Fruit fly (Drosophila melanogaster) whole organism, pupa: ENCODE measurements around the gene CG32812.
A peak's percentile ranks its signal among the peaks of the same experiment; 100 is the strongest.

Experiments used
- CG10348 ChIP-seq: fragments of 200-800 bp; sonication (Bioruptor generic); IDR thresholded peaks from 2 replicates; pipeline ENCODE4 v1.3.6; 2022; ENCODE audit warnings: missing biosample characterization, missing genetic modification characterization
- CG12605 ChIP-seq: fragments of 200-800 bp; sonication (Bioruptor generic); IDR thresholded peaks from 2 replicates; pipeline ENCODE4 v1.3.6; 2022; ENCODE audit warnings: missing biosample characterization, missing genetic modification characterization
- CG13204 ChIP-seq: fragments of 200-800 bp; sonication (Bioruptor generic); optimal IDR thresholded peaks from 2 replicates; lab custom pipeline; 2018; ENCODE audit warnings: missing biosample characterization, mild to moderate bottlenecking, missing genetic modification characterization, moderate library complexity
- CG14655 ChIP-seq: fragments of 200-800 bp; sonication (Bioruptor generic); optimal IDR thresholded peaks from 3 replicates; lab custom pipeline; 2017; ENCODE audit warnings: mild to moderate bottlenecking, missing biosample characterization, missing genetic modification reagents, missing genetic modification characterization
- CG15710 ChIP-seq: fragments of 200-800 bp; sonication (Bioruptor generic); optimal IDR thresholded peaks from 2 replicates; lab custom pipeline; 2018; ENCODE audit warnings: missing biosample characterization, mild to moderate bottlenecking, missing genetic modification characterization, moderate library complexity
- CG17806 ChIP-seq: fragments of 200-800 bp; sonication (Bioruptor generic); optimal IDR thresholded peaks from 2 replicates; lab custom pipeline; 2018; ENCODE audit warnings: missing biosample characterization, mild to moderate bottlenecking, missing genetic modification characterization, moderate library complexity
- CG32121 ChIP-seq: fragments of 200-800 bp; sonication (Bioruptor generic); IDR thresholded peaks from 2 replicates; pipeline ENCODE4 v1.3.6; 2022; ENCODE audit warnings: missing biosample characterization, missing genetic modification characterization
- CG34367 ChIP-seq: fragments of 200-800 bp; sonication (Bioruptor generic); optimal IDR thresholded peaks from 2 replicates; lab custom pipeline; 2018; ENCODE audit warnings: missing biosample characterization, mild to moderate bottlenecking, missing genetic modification characterization
- CG4496 ChIP-seq: fragments of 200-800 bp; sonication (Bioruptor generic); IDR thresholded peaks from 3 replicates; pipeline ENCODE4 v1.3.6; 2022; ENCODE audit warnings: missing biosample characterization, missing genetic modification characterization
- CG8159 ChIP-seq: fragments of 200-800 bp; sonication (Bioruptor generic); optimal IDR thresholded peaks from 3 replicates; lab custom pipeline; 2018; ENCODE audit warnings: missing biosample characterization, mild to moderate bottlenecking, missing genetic modification characterization, moderate library complexity
- CG8301 ChIP-seq: fragments of 200-800 bp; sonication (Bioruptor generic); optimal IDR thresholded peaks from 2 replicates; lab custom pipeline; 2018; ENCODE audit warnings: missing biosample characterization, mild to moderate bottlenecking, missing genetic modification characterization
- CG9948 ChIP-seq: fragments of 200-800 bp; sonication (Bioruptor generic); optimal IDR thresholded peaks from 2 replicates; lab custom pipeline; 2018; ENCODE audit warnings: missing biosample characterization, mild to moderate bottlenecking, missing genetic modification characterization, moderate library complexity
- D1 ChIP-seq: fragments of 200-800 bp; sonication (Bioruptor generic); optimal IDR thresholded peaks from 2 replicates; lab custom pipeline; 2018; ENCODE audit warnings: missing biosample characterization, mild to moderate bottlenecking, missing genetic modification characterization, moderate library complexity
- EcR ChIP-seq: fragments of 200-800 bp; sonication (Bioruptor generic); optimal IDR thresholded peaks from 3 replicates; lab custom pipeline; 2019; ENCODE audit warnings: missing biosample characterization, missing genetic modification characterization, mild to moderate bottlenecking, moderate library complexity, missing genetic modification reagents
- Ets98B ChIP-seq: fragments of 200-800 bp; sonication (Bioruptor generic); IDR thresholded peaks from 2 replicates; pipeline ENCODE4 v1.3.6; 2022; ENCODE audit warnings: missing biosample characterization, missing genetic modification characterization
- Pif1A ChIP-seq: fragments of 200-800 bp; sonication (Bioruptor generic); optimal IDR thresholded peaks from 3 replicates; lab custom pipeline; 2016; ENCODE audit warnings: missing biosample characterization, missing genetic modification characterization
- Pif1B ChIP-seq: fragments of 200-800 bp; sonication (Bioruptor generic); optimal IDR thresholded peaks from 3 replicates; lab custom pipeline; 2016; ENCODE audit warnings: missing biosample characterization, missing genetic modification characterization
- Snoo ChIP-seq: fragments of 200-800 bp; sonication (Bioruptor generic); optimal IDR thresholded peaks from 3 replicates; lab custom pipeline; 2017; ENCODE audit warnings: missing biosample characterization, mild to moderate bottlenecking, missing genetic modification characterization, inconsistent platforms
- fd96Ca ChIP-seq: fragments of 200-800 bp; sonication (Bioruptor generic); IDR thresholded peaks from 3 replicates; pipeline ENCODE4 v1.3.6; 2022; ENCODE audit warnings: missing biosample characterization, missing genetic modification characterization
- gl ChIP-seq: fragments of 200-800 bp; sonication (Bioruptor generic); optimal IDR thresholded peaks from 2 replicates; lab custom pipeline; 2018; ENCODE audit warnings: missing biosample characterization, mild to moderate bottlenecking, missing genetic modification characterization
- rn ChIP-seq: fragments of 200-800 bp; sonication (Bioruptor generic); IDR thresholded peaks from 2 replicates; pipeline ENCODE4 v1.3.6; 2022; ENCODE audit warnings: missing biosample characterization, missing genetic modification characterization

Gene CG32812

dm6 chrX:1252961-1253360 is 34.1 kb upstream of the CG32812 start:
- no peak for TF ChIP-seq Snoo (tag; lab: Kevin White, UChicago)
- TF ChIP-seq Pif1A (GFP tag; lab: Kevin White, UChicago) = no peak
- no peak for TF ChIP-seq rn (GFP tag; lab: Robert Waterston, UW)
- no peak for TF ChIP-seq CG32121 (GFP tag; lab: Robert Waterston, UW)
- no peak for TF ChIP-seq CG14655 (GFP tag; lab: Kevin White, UChicago)
- no peak for TF ChIP-seq CG8301 (tag; lab: Kevin White, UChicago)
- no peak for TF ChIP-seq CG13204 (GFP tag; lab: Kevin White, UChicago)
- TF ChIP-seq CG15710 (tag; lab: Kevin White, UChicago) = no peak
- TF ChIP-seq CG34367 (tag; lab: Kevin White, UChicago) = no peak
- TF ChIP-seq D1 (tag; lab: Kevin White, UChicago) = no peak
- no peak for TF ChIP-seq CG4496
- TF ChIP-seq Pif1B (GFP tag; lab: Kevin White, UChicago) = no peak
- TF ChIP-seq CG8159 (tag; lab: Kevin White, UChicago) = no peak
- no peak for TF ChIP-seq EcR (GFP tag; lab: Kevin White, UChicago)
- TF ChIP-seq CG10348 (GFP tag; lab: Robert Waterston, UW) = no peak
- TF ChIP-seq Ets98B = no peak
- no peak for TF ChIP-seq gl (tag; lab: Kevin White, UChicago)

dm6 chrX:1256131-1256530 is 31.0 kb upstream of the CG32812 start:
- TF ChIP-seq CG4496 (no peak), D1 (tag; lab: Kevin White, UChicago) (no peak), EcR (GFP tag; lab: Kevin White, UChicago) (no peak), gl (tag; lab: Kevin White, UChicago) (no peak), CG32121 (GFP tag; lab: Robert Waterston, UW) (no peak), CG13204 (GFP tag; lab: Kevin White, UChicago) (no peak), CG17806 (tag; lab: Kevin White, UChicago) (no peak), CG8159 (tag; lab: Kevin White, UChicago) (no peak), CG8301 (tag; lab: Kevin White, UChicago) (no peak), CG10348 (GFP tag; lab: Robert Waterston, UW) (no peak), CG9948 (tag; lab: Kevin White, UChicago) (no peak), Pif1B (GFP tag; lab: Kevin White, UChicago) (no peak), fd96Ca (no peak)

- no peak for TF ChIP-seq CG32121 (GFP tag; lab: Robert Waterston, UW)
- TF ChIP-seq EcR (GFP tag; lab: Kevin White, UChicago) = no peak
- TF ChIP-seq Snoo (tag; lab: Kevin White, UChicago) = no peak
- TF ChIP-seq CG4496 = no peak
- no peak for TF ChIP-seq D1 (tag; lab: Kevin White, UChicago)
- no peak for TF ChIP-seq CG9948 (tag; lab: Kevin White, UChicago)
- TF ChIP-seq Pif1A (GFP tag; lab: Kevin White, UChicago) = no peak
- TF ChIP-seq CG14655 (GFP tag; lab: Kevin White, UChicago) = no peak
- no peak for TF ChIP-seq fd96Ca
- TF ChIP-seq CG10348 (GFP tag; lab: Robert Waterston, UW) = no peak
- TF ChIP-seq CG8159 (tag; lab: Kevin White, UChicago) = no peak
- no peak for TF ChIP-seq CG15710 (tag; lab: Kevin White, UChicago)
- TF ChIP-seq, all 21 proteins: peak for 0
These were observed 30.2 kb upstream of the CG32812 start for dm6 chrX:1256742-1257441.

dm6 chrX:1260327-1260726 is 26.8 kb upstream of the CG32812 start:
- no peak for TF ChIP-seq CG14655 (GFP tag; lab: Kevin White, UChicago)
- TF ChIP-seq gl (tag; lab: Kevin White, UChicago) = no peak
- TF ChIP-seq Ets98B = peak; percentile 40; the same call in 1 of the 2 replicates
- no peak for TF ChIP-seq CG12605 (GFP tag; lab: Robert Waterston, UW)
- no peak for TF ChIP-seq CG15710 (tag; lab: Kevin White, UChicago)
- TF ChIP-seq, all 21 proteins: peak for 1

- no peak for TF ChIP-seq CG14655 (GFP tag; lab: Kevin White, UChicago)
- TF ChIP-seq CG12605 (GFP tag; lab: Robert Waterston, UW) = no peak
- TF ChIP-seq CG10348 (GFP tag; lab: Robert Waterston, UW) = no peak
- no peak for TF ChIP-seq CG4496
- TF ChIP-seq gl (tag; lab: Kevin White, UChicago) = no peak
- TF ChIP-seq fd96Ca = no peak
- no peak for TF ChIP-seq CG34367 (tag; lab: Kevin White, UChicago)
- no peak for TF ChIP-seq Snoo (tag; lab: Kevin White, UChicago)
- TF ChIP-seq CG15710 (tag; lab: Kevin White, UChicago) = no peak
- no peak for TF ChIP-seq CG32121 (GFP tag; lab: Robert Waterston, UW)
- TF ChIP-seq CG9948 (tag; lab: Kevin White, UChicago) = no peak
- TF ChIP-seq CG8159 (tag; lab: Kevin White, UChicago) = no peak
- no peak for TF ChIP-seq Pif1A (GFP tag; lab: Kevin White, UChicago)
- no peak for TF ChIP-seq Ets98B
These were observed 24.4 kb upstream of the CG32812 start for dm6 chrX:1262536-1263263.
